Worm (Caenorhabditis elegans): ENCODE measurements around the gene R02F11.9.

Gene R02F11.9

ce11 chrV:4823323-4823682 lies 36.0 kb downstream of the R02F11.9 start, which contains the start of gene adss-1:
adss-1 (minus strand) TSS chrV:4823423.
- no peak for TF ChIP-seq nhr-85 (tag)

- no peak for TF ChIP-seq efl-1 (optimal IDR thresholded peaks at IDR 0.05)
- peak in 1 of 2 experiments; percentile 87 for TF ChIP-seq efl-1 (GFP tag; optimal IDR thresholded peaks at IDR 0.05 in 1 of 2)
- TF ChIP-seq elt-3 (tag; optimal IDR thresholded peaks at IDR 0.05) = peak in 1 of 6 experiments; percentile 40
- peak; percentile 24 for TF ChIP-seq nhr-19 (GFP tag; conservative IDR thresholded peaks at IDR 0.05)
- TF ChIP-seq C04F5.9 (tag; optimal IDR thresholded peaks at IDR 0.05) = no peak
- TF ChIP-seq lin-35 (GFP tag; optimal IDR thresholded peaks at IDR 0.05) = peak in 1 of 2 experiments; percentile 10
- TF ChIP-seq nhr-47 (tag; optimal IDR thresholded peaks at IDR 0.05) = peak; percentile 19
- 0 out of 2 replicates have a peak, but pooled peaks have one; percentile 6 for TF ChIP-seq grh-1 (GFP tag; IDR thresholded peaks at IDR 0.05)
- no peak for TF ChIP-seq lir-3 (tag; optimal IDR thresholded peaks at IDR 0.05; ENCODE audit: poor library complexity)
- no peak for TF ChIP-seq isw-1 (GFP tag; IDR thresholded peaks at IDR 0.05)
- no peak for TF ChIP-seq nhr-11 (tag; optimal IDR thresholded peaks at IDR 0.05)
- TF ChIP-seq lin-15B (tag; optimal IDR thresholded peaks at IDR 0.05) = no peak
- peak; percentile 13 for TF ChIP-seq lin-13 (GFP tag; optimal IDR thresholded peaks at IDR 0.05)
- no peak for TF ChIP-seq ets-5 (GFP tag; IDR thresholded peaks at IDR 0.05)
- TF ChIP-seq ztf-4 (tag; optimal IDR thresholded peaks at IDR 0.05) = peak; percentile 74
- TF ChIP-seq F16B12.6 (tag; optimal IDR thresholded peaks at IDR 0.05) = no peak
- TF ChIP-seq dsc-1 (tag; optimal IDR thresholded peaks at IDR 0.05) = no peak
- TF ChIP-seq pag-3 (tag; optimal IDR thresholded peaks at IDR 0.05; ENCODE audit: borderline replicate concordance, insufficient read depth) = no peak
- no peak for TF ChIP-seq rnt-1 (tag; optimal IDR thresholded peaks at IDR 0.05)
- peak; percentile 80 for TF ChIP-seq ama-1 (optimal IDR thresholded peaks at IDR 0.05)
- peak; percentile 25 for TF ChIP-seq lsy-2 (tag; optimal IDR thresholded peaks at IDR 0.05)
- peak; percentile 58 for TF ChIP-seq pax-3 (tag; optimal IDR thresholded peaks at IDR 0.05)
- TF ChIP-seq pqm-1 (tag; optimal IDR thresholded peaks at IDR 0.05) = no peak
- no peak for TF ChIP-seq ces-1 (GFP tag; optimal IDR thresholded peaks at IDR 0.05)
- TF ChIP-seq fkh-10 (GFP tag; optimal IDR thresholded peaks at IDR 0.05) = no peak
- TF ChIP-seq nhr-85 (tag) = peak; percentile 51
- TF ChIP-seq nhr-20 (tag; optimal IDR thresholded peaks at IDR 0.05) = peak; percentile 25
- peak; percentile 19 for TF ChIP-seq skn-1 (tag; optimal IDR thresholded peaks at IDR 0.05)
- peak; percentile 3 for TF ChIP-seq hpl-2 (GFP tag; optimal IDR thresholded peaks at IDR 0.05)
- TF ChIP-seq aly-2 (tag; optimal IDR thresholded peaks at IDR 0.05) = peak; percentile 82
- TF ChIP-seq lin-14 (GFP tag; optimal IDR thresholded peaks at IDR 0.05) = peak; percentile 7
- peak; percentile 2 for TF ChIP-seq ceh-63 (GFP tag; optimal IDR thresholded peaks at IDR 0.05)
- peak; percentile 21 for TF ChIP-seq mep-1 (tag; optimal IDR thresholded peaks at IDR 0.05)
- peak; percentile 57 for TF ChIP-seq nhr-71 (tag; optimal IDR thresholded peaks at IDR 0.05)
- TF ChIP-seq xbp-1 (tag; optimal IDR thresholded peaks at IDR 0.05) = no peak
- TF ChIP-seq nhr-28 (tag; optimal IDR thresholded peaks at IDR 0.05) = no peak
- TF ChIP-seq hlh-4 (tag; optimal IDR thresholded peaks at IDR 0.05) = no peak
- TF ChIP-seq zip-4 (GFP tag; optimal IDR thresholded peaks at IDR 0.05) = peak; percentile 26
- TF ChIP-seq snpc-4 (tag; optimal IDR thresholded peaks at IDR 0.05) = no peak
- TF ChIP-seq elt-2 (tag; optimal IDR thresholded peaks at IDR 0.05) = peak; percentile 30
- no peak for TF ChIP-seq unc-98 (GFP tag; IDR thresholded peaks at IDR 0.05)
- peak; percentile 72 for TF ChIP-seq nhr-90 (tag; optimal IDR thresholded peaks at IDR 0.05; ENCODE audit: poor library complexity)
Observed at ce11 chrV:4823683-4824391, 36.6 kb downstream of the R02F11.9 start.

Data from whole organism, L1 larva.